Worm (Caenorhabditis elegans): Measurements from ENCODE around the gene F41H10.2.
A peak's percentile ranks its signal among the peaks of the same experiment; 100 is the strongest.

- TF ChIP-seq pha-4 (tag; optimal IDR thresholded peaks at IDR 0.05) (peak; percentile 55), lsy-12 (tag; optimal IDR thresholded peaks at IDR 0.05) (no peak), ZK546.5 (tag; optimal IDR thresholded peaks at IDR 0.05) (no peak), nhr-11 (tag; optimal IDR thresholded peaks at IDR 0.05) (no peak), pqm-1 (tag; optimal IDR thresholded peaks at IDR 0.05) (peak; percentile 67), fos-1 (tag; optimal IDR thresholded peaks at IDR 0.05) (no peak), R02D3.7 (tag; optimal IDR thresholded peaks at IDR 0.05) (no peak), snpc-4 (tag; optimal IDR thresholded peaks at IDR 0.05) (no peak), ztf-4 (tag; optimal IDR thresholded peaks at IDR 0.05) (no peak), mdl-1 (tag; optimal IDR thresholded peaks at IDR 0.05) (no peak), aly-2 (tag; optimal IDR thresholded peaks at IDR 0.05) (no peak)
Observed at ce11 chrIV:5388477-5389065, 7.1 kb downstream of the F41H10.2 start, which contains the start of gene elo-6.
